Fruit fly (Drosophila melanogaster) whole organism, adult: ENCODE data around the gene Rbp1.

ENCODE experiments used
- CG11617 ChIP-seq: fragments of 200-800 bp; sonication (Bioruptor generic); optimal IDR thresholded peaks from 2 replicates; lab custom pipeline; 2017; ENCODE audit warnings: mild to moderate bottlenecking, missing biosample characterization, missing genetic modification reagents, missing genetic modification characterization
- CG12768 ChIP-seq: fragments of 200-800 bp; sonication (Bioruptor generic); optimal IDR thresholded peaks from 2 replicates; lab custom pipeline; 2017; ENCODE audit warnings: missing biosample characterization, missing genetic modification characterization, mild to moderate bottlenecking, moderate library complexity, missing genetic modification reagents
- CG14711 ChIP-seq: fragments of 200-800 bp; sonication (Bioruptor generic); optimal IDR thresholded peaks from 2 replicates; lab custom pipeline; 2018; ENCODE audit warnings: missing biosample characterization, mild to moderate bottlenecking, missing genetic modification characterization, moderate library complexity
- CG1620 ChIP-seq: fragments of 200-800 bp; sonication (Bioruptor generic); optimal IDR thresholded peaks from 2 replicates; lab custom pipeline; 2016; ENCODE audit warnings: missing biosample characterization, missing genetic modification characterization
- CG33017 ChIP-seq: fragments of 200-800 bp; sonication (Bioruptor generic); optimal IDR thresholded peaks from 2 replicates; lab custom pipeline; 2018; ENCODE audit warnings: missing biosample characterization, mild to moderate bottlenecking, missing genetic modification characterization, moderate library complexity
- CG5204 ChIP-seq: fragments of 200-800 bp; sonication (Bioruptor generic); optimal IDR thresholded peaks from 2 replicates; lab custom pipeline; 2016; ENCODE audit warnings: missing biosample characterization, missing genetic modification characterization
- CG7045 ChIP-seq: fragments of 200-800 bp; sonication (Bioruptor generic); optimal IDR thresholded peaks from 2 replicates; lab custom pipeline; 2017; ENCODE audit warnings: missing biosample characterization, mild to moderate bottlenecking, missing genetic modification characterization
- CG7101 ChIP-seq: fragments of 200-800 bp; sonication (Bioruptor generic); optimal IDR thresholded peaks from 2 replicates; lab custom pipeline; 2018; ENCODE audit warnings: missing biosample characterization, mild to moderate bottlenecking, missing genetic modification characterization, moderate library complexity
- Clk ChIP-seq: fragments of 200-800 bp; sonication (Bioruptor generic); optimal IDR thresholded peaks from 2 replicates; lab custom pipeline; 2017; ENCODE audit warnings: missing biosample characterization, missing genetic modification characterization
- Crg-1 ChIP-seq: fragments of 200-800 bp; sonication (Bioruptor generic); optimal IDR thresholded peaks from 2 replicates; lab custom pipeline; 2016; ENCODE audit warnings: missing biosample characterization, missing genetic modification characterization
- Hr96 ChIP-seq: fragments of 200-800 bp; sonication (Bioruptor generic); optimal IDR thresholded peaks from 2 replicates; lab custom pipeline; 2016; ENCODE audit warnings: missing biosample characterization, missing genetic modification characterization
- Mnt ChIP-seq: fragments of 200-800 bp; sonication (Bioruptor generic); optimal IDR thresholded peaks from 2 replicates; lab custom pipeline; 2016; ENCODE audit warnings: missing biosample characterization, mild to moderate bottlenecking, missing genetic modification characterization
- bab1 ChIP-seq: fragments of 200-800 bp; sonication (Bioruptor generic); optimal IDR thresholded peaks from 3 replicates; lab custom pipeline; 2019; ENCODE audit warnings: missing biosample characterization, mild to moderate bottlenecking, missing genetic modification characterization, moderate library complexity
- cic ChIP-seq: fragments of 200-800 bp; sonication (Bioruptor generic); optimal IDR thresholded peaks from 2 replicates; lab custom pipeline; 2017; ENCODE audit warnings: missing biosample characterization, mild to moderate bottlenecking, missing genetic modification characterization, moderate library complexity
- cnc ChIP-seq, 2 experiments: fragments of >200 bp; optimal IDR thresholded peaks; 2 replicates each; lab custom pipeline; 2017
- kay ChIP-seq: fragments of 200-800 bp; sonication (Bioruptor generic); peaks from one replicate; lab custom pipeline; 2016; ENCODE audit warnings: missing biosample characterization, missing genetic modification characterization, borderline replicate concordance
- ovo ChIP-seq: fragments of 200-800 bp; sonication (Bioruptor generic); optimal IDR thresholded peaks from 2 replicates; lab custom pipeline; 2016; ENCODE audit warnings: missing biosample characterization, missing genetic modification characterization
- pad ChIP-seq: fragments of 200-800 bp; sonication (Bioruptor generic); optimal IDR thresholded peaks from 3 replicates; lab custom pipeline; 2017; ENCODE audit warnings: missing biosample characterization, missing genetic modification characterization, mild to moderate bottlenecking, moderate library complexity, missing genetic modification reagents
- tj ChIP-seq: fragments of 200-800 bp; sonication (Bioruptor generic); optimal IDR thresholded peaks from 3 replicates; lab custom pipeline; 2017; ENCODE audit warnings: missing biosample characterization, mild to moderate bottlenecking, missing genetic modification characterization, moderate library complexity
- toe ChIP-seq: fragments of 200-800 bp; sonication (Bioruptor generic); optimal IDR thresholded peaks from 2 replicates; lab custom pipeline; 2016; ENCODE audit warnings: missing biosample characterization, missing genetic modification characterization

The Rbp1 gene

DNA sequence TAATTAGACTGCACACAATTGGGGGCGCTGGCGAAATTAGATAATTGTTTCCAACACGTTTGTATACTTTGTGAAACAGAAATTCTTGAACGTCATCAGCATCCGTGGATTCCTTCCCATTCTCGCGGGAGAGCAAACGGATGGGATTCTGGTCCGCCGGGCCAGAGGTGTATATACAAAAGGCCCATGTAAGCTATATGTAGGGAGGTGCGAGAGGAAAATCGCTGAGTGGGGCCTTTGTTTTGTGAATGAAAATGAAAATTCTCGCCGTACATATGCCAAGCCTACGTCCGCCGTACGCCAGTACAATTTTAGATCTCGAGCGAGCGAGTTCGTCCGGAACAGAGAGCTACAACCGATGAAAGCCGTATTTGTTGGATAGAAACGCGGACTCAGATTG lies 8.4 kb downstream of the Rbp1 start, which contains the start of gene CG14687:
Gene CG14687 (plus strand): TSS at position 301 of the 400 bp plus-strand sequence.
- no peak for TF ChIP-seq bab1 (GFP tag; lab: Kevin White, UChicago)
- no peak for TF ChIP-seq tj (GFP tag; lab: Kevin White, UChicago)
- no peak for TF ChIP-seq Clk (GFP tag; lab: Kevin White, UChicago)
- TF ChIP-seq CG33017 (tag; lab: Kevin White, UChicago) = no peak
- TF ChIP-seq CG11617 (GFP tag; lab: Kevin White, UChicago) = no peak
- no peak for TF ChIP-seq cnc (optimal IDR thresholded peaks at IDR 0.05; lab: Kevin White, UChicago)
- no peak for TF ChIP-seq CG12768 (GFP tag; lab: Kevin White, UChicago)
- TF ChIP-seq Hr96 (GFP tag; lab: Kevin White, UChicago) = no peak
- no peak for TF ChIP-seq CG7045 (GFP tag; lab: Kevin White, UChicago)

DNA sequence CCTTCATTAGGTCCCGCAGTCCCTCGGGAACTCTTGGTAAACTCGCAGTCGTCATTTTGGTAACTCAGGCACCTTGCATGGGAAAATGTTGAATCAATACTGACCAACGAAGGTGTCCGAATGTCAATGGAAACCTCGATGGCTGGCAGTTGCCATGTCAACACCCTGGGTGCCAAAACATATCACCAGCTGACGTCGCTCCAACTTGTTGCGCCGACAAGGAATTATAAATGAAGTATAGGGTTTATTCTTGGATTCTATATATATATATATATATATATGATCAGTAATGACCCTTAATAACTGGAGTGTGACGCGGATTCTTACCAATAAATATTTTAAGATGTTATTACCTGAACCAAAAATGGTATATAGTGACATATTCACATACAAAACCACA lies 19.7 kb downstream of the Rbp1 start, which contains the start of gene CG14692:
Gene CG14692 (minus strand): TSS at position 101 of the 400 bp plus-strand sequence.
- no peak for TF ChIP-seq Crg-1
- no peak for TF ChIP-seq CG7101
- no peak for TF ChIP-seq CG12768 (GFP tag; lab: Kevin White, UChicago)
- no peak for TF ChIP-seq toe (GFP tag; lab: Kevin White, UChicago)
- TF ChIP-seq CG33017 (tag; lab: Kevin White, UChicago) = no peak
- no peak for TF ChIP-seq CG14711 (tag; lab: Kevin White, UChicago)
- TF ChIP-seq cic (GFP tag; lab: Kevin White, UChicago) = no peak
- TF ChIP-seq cnc (optimal IDR thresholded peaks at IDR 0.05; lab: Kevin White, UChicago) = no peak
- TF ChIP-seq Mnt (GFP tag; lab: Kevin White, UChicago) = no peak
- TF ChIP-seq CG7045 (GFP tag; lab: Kevin White, UChicago) = no peak
- no peak for TF ChIP-seq bab1 (GFP tag; lab: Kevin White, UChicago)
- no peak for TF ChIP-seq CG1620 (GFP tag; lab: Kevin White, UChicago)
- TF ChIP-seq ovo = no peak
- TF ChIP-seq CG5204 (GFP tag; lab: Kevin White, UChicago) = no peak
- no peak for TF ChIP-seq CG11617 (GFP tag; lab: Kevin White, UChicago)
- no peak for TF ChIP-seq Clk (GFP tag; lab: Kevin White, UChicago)

DNA sequence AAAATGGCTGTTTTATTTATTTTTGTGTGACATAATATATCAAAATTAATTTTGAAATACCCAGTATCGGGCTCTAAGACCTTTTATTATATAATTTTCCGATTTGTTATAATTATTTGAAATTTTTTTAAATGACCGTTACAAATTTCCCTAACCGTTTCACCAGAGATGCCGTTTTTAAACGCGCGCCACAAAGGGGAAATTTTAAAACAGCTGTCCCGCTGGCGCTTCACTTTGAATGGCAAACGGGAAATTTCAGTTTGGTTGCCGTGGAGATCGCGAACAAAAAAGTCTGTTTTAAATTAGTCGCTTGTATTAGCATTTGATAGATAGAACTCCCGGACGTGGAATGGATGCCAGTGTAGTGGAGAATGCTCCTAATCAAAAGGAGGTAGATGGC lies 30.8 kb downstream of the Rbp1 start, which contains the start of the genes CG14693 and TTLL15:
Gene CG14693 (minus strand): TSS at position 16 of the 400 bp plus-strand sequence.
Gene TTLL15 (plus strand): TSS at position 257 of the 400 bp plus-strand sequence.
- TF ChIP-seq kay = peak; percentile 82
- no peak for TF ChIP-seq toe (GFP tag; lab: Kevin White, UChicago)
- TF ChIP-seq Mnt (GFP tag; lab: Kevin White, UChicago) = no peak
- no peak for TF ChIP-seq CG11617 (GFP tag; lab: Kevin White, UChicago)

DNA sequence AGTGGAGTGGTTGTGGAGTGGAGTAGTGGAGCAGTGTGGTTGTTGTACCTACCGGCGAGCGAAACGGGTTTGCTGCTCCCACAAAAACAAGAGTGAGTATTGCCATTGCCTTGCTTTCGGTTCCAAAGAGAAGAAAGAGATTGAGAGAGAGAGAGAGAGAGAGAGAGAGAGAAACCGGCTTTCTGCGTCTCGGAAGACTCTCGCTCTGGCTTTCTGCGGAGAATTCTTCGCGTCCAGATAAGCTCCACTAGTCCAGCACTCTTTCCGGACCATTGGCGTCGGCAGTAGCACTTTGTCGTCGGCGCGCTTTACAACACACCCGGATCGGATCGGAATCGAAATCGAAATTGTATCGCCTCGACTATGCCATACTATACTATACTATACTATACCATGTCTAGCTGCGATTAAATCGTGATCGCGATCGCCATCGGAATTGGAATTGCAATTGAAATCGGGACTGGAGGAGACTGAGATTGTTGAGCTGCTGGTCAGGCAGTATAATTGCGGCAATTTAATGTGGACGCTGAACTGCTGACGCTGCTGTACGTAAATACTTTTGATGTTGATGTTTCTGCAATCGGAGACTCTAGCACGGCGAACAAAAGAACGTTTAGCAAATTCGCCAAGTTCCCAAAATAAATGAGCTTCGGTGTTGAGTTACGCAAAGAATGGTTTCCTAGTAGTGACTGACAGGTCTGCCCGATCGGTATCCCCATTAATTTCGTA lies 42.8 kb downstream of the Rbp1 start, which contains the start of gene Cad86C:
Gene Cad86C (plus strand): TSS at position 284 of the 729 bp plus-strand sequence.
- TF ChIP-seq tj (GFP tag; lab: Kevin White, UChicago) (peak; percentile 94), CG5204 (GFP tag; lab: Kevin White, UChicago) (no peak), cic (GFP tag; lab: Kevin White, UChicago) (no peak), CG7045 (GFP tag; lab: Kevin White, UChicago) (peak; percentile 10), Mnt (GFP tag; lab: Kevin White, UChicago) (no peak), cnc (optimal IDR thresholded peaks at IDR 0.05; lab: Kevin White, UChicago) (no peak), CG12768 (GFP tag; lab: Kevin White, UChicago) (no peak), Crg-1 (no peak), CG14711 (tag; lab: Kevin White, UChicago) (no peak), toe (GFP tag; lab: Kevin White, UChicago) (no peak), kay (no peak), ovo (no peak), Hr96 (GFP tag; lab: Kevin White, UChicago) (no peak), CG7101 (no peak), CG1620 (GFP tag; lab: Kevin White, UChicago) (no peak), bab1 (GFP tag; lab: Kevin White, UChicago) (peak; percentile 51), CG33017 (tag; lab: Kevin White, UChicago) (no peak), Clk (GFP tag; lab: Kevin White, UChicago) (no peak), pad (GFP tag; lab: Kevin White, UChicago) (no peak), CG11617 (GFP tag; lab: Kevin White, UChicago) (no peak)

DNA sequence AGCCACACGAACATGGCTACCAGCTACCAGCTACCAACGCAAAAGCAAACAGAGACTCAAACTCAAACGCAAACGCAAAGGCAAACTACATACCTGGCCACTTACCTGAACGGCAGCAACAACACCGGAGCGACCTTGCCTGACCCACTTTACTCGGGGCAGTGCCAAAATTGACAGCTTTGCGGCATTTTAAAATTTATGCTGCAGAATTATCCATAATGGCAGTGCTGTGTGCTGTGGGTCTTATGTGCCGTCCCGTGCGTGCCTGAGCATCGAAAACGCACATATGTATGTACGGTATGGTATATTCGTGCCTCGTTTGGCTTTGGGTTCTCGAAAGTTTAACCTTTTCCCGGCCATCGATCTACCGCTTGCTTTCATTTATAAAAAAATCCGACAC lies 44.5 kb downstream of the Rbp1 start:
- TF ChIP-seq Crg-1 = no peak
- no peak for TF ChIP-seq Hr96 (GFP tag; lab: Kevin White, UChicago)
- no peak for TF ChIP-seq toe (GFP tag; lab: Kevin White, UChicago)
- no peak for TF ChIP-seq ovo
- TF ChIP-seq CG1620 (GFP tag; lab: Kevin White, UChicago) = no peak
- no peak for TF ChIP-seq CG5204 (GFP tag; lab: Kevin White, UChicago)
- TF ChIP-seq CG12768 (GFP tag; lab: Kevin White, UChicago) = no peak
- TF ChIP-seq tj (GFP tag; lab: Kevin White, UChicago) = no peak
- no peak for TF ChIP-seq kay
- TF ChIP-seq CG7045 (GFP tag; lab: Kevin White, UChicago) = no peak
- no peak for TF ChIP-seq CG11617 (GFP tag; lab: Kevin White, UChicago)
- TF ChIP-seq cnc (optimal IDR thresholded peaks at IDR 0.05; lab: Kevin White, UChicago) = no peak

DNA sequence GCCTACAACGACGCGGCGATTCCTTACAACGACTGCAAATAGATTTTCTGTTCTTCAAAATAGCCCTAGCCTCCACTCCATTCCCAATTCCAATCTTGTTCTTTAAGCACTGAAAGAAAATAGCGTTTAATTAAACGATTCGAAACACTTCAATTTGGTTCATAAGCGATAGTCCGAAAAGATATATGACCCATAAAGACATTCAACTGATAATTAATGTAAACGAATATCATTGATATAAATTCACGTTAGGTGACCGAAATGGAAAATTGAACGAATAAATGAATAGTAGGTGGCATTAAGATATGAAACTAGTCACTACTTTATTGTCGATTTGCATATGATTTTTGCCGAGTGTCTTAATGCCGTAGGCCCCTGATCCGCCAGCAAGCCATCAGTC lies 45.6 kb downstream of the Rbp1 start:
- TF ChIP-seq CG7101 (no peak), CG7045 (GFP tag; lab: Kevin White, UChicago) (no peak), pad (GFP tag; lab: Kevin White, UChicago) (no peak), Hr96 (GFP tag; lab: Kevin White, UChicago) (no peak), CG12768 (GFP tag; lab: Kevin White, UChicago) (no peak), tj (GFP tag; lab: Kevin White, UChicago) (no peak), ovo (no peak), Clk (GFP tag; lab: Kevin White, UChicago) (no peak), Mnt (GFP tag; lab: Kevin White, UChicago) (no peak), CG14711 (tag; lab: Kevin White, UChicago) (no peak), CG5204 (GFP tag; lab: Kevin White, UChicago) (no peak), Crg-1 (no peak), bab1 (GFP tag; lab: Kevin White, UChicago) (no peak), CG33017 (tag; lab: Kevin White, UChicago) (no peak), CG11617 (GFP tag; lab: Kevin White, UChicago) (no peak), CG1620 (GFP tag; lab: Kevin White, UChicago) (no peak), cnc (optimal IDR thresholded peaks at IDR 0.05; lab: Kevin White, UChicago) (no peak), cic (GFP tag; lab: Kevin White, UChicago) (no peak), kay (no peak), toe (GFP tag; lab: Kevin White, UChicago) (no peak)
